Fruit fly (Drosophila melanogaster) whole organism: ENCODE data around the gene axo.

ENCODE experiments used
- CG8478 ChIP-seq: fragments of >200 bp; optimal IDR thresholded peaks from 2 replicates; lab custom pipeline; 2018; ENCODE audit warnings: inconsistent platforms
- Dll ChIP-seq: fragments of >200 bp; optimal IDR thresholded peaks from 2 replicates; lab custom pipeline; 2017
- EcR ChIP-seq, 2 experiments: fragments of >200 bp; optimal IDR thresholded peaks; 2 replicates each; lab custom pipeline; 2017; ENCODE audit warnings: missing biosample characterization in 2 of 2, missing genetic modification characterization in 2 of 2, missing genetic modification reagents in 2 of 2
- pan ChIP-seq: fragments of >200 bp; optimal IDR thresholded peaks from 2 replicates; lab custom pipeline; 2017
- psq ChIP-seq: fragments of >200 bp; optimal IDR thresholded peaks from 2 replicates; lab custom pipeline; 2017
- usp ChIP-seq: fragments of >200 bp; optimal IDR thresholded peaks from 2 replicates; lab custom pipeline; 2017; ENCODE audit warnings: missing biosample characterization, missing genetic modification characterization, mixed read lengths

The axo gene

dm6 chr3L:4599747-4600146 is 87.4 kb downstream of the axo start:
- TF ChIP-seq EcR (GFP tag; optimal IDR thresholded peaks at IDR 0.05; lab: Kevin White, UChicago) (no peak), CG8478 (no peak), Dll (no peak), usp (GFP tag; lab: Kevin White, UChicago) (no peak), pan (lab: Kevin White, UChicago) (no peak), psq (lab: Kevin White, UChicago) (no peak)

DNA sequence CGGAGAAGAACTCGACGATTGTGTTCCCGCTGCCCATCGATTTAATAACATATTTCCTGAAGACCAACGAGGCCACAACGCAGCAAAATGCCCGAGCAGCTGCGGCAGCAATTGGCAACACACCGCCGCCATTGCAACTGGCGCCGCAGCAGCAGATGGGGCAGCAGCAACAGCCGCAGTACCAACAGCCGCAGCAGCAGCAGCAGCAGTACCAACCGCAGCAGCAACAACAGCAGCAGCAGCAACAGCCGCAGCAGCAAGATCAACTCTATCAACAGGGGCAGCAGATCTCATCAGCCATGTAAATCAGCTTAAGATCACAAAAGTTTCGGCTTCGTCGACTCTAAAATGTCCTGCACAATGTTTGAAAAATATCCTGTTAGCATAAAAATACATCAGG is 97.1 kb downstream of the axo start:
- TF ChIP-seq pan (lab: Kevin White, UChicago) (no peak), Dll (no peak), psq (lab: Kevin White, UChicago) (no peak), usp (GFP tag; lab: Kevin White, UChicago) (no peak)
